Fruit fly (Drosophila melanogaster) whole organism, adult: ENCODE results near the gene CG4653.

Source experiments
- CG12768 ChIP-seq: fragments of 200-800 bp; sonication (Bioruptor generic); optimal IDR thresholded peaks from 2 replicates; lab custom pipeline; 2017; ENCODE audit warnings: missing biosample characterization, missing genetic modification characterization, mild to moderate bottlenecking, moderate library complexity, missing genetic modification reagents
- CG14711 ChIP-seq: fragments of 200-800 bp; sonication (Bioruptor generic); optimal IDR thresholded peaks from 2 replicates; lab custom pipeline; 2018; ENCODE audit warnings: missing biosample characterization, mild to moderate bottlenecking, missing genetic modification characterization, moderate library complexity
- CG1620 ChIP-seq: fragments of 200-800 bp; sonication (Bioruptor generic); optimal IDR thresholded peaks from 2 replicates; lab custom pipeline; 2016; ENCODE audit warnings: missing biosample characterization, missing genetic modification characterization
- CG33017 ChIP-seq: fragments of 200-800 bp; sonication (Bioruptor generic); optimal IDR thresholded peaks from 2 replicates; lab custom pipeline; 2018; ENCODE audit warnings: missing biosample characterization, mild to moderate bottlenecking, missing genetic modification characterization, moderate library complexity
- CG5204 ChIP-seq: fragments of 200-800 bp; sonication (Bioruptor generic); optimal IDR thresholded peaks from 2 replicates; lab custom pipeline; 2016; ENCODE audit warnings: missing biosample characterization, missing genetic modification characterization
- CG7045 ChIP-seq: fragments of 200-800 bp; sonication (Bioruptor generic); optimal IDR thresholded peaks from 2 replicates; lab custom pipeline; 2017; ENCODE audit warnings: missing biosample characterization, mild to moderate bottlenecking, missing genetic modification characterization
- CG7101 ChIP-seq: fragments of 200-800 bp; sonication (Bioruptor generic); optimal IDR thresholded peaks from 2 replicates; lab custom pipeline; 2018; ENCODE audit warnings: missing biosample characterization, mild to moderate bottlenecking, missing genetic modification characterization, moderate library complexity
- Clk ChIP-seq: fragments of 200-800 bp; sonication (Bioruptor generic); optimal IDR thresholded peaks from 2 replicates; lab custom pipeline; 2017; ENCODE audit warnings: missing biosample characterization, missing genetic modification characterization
- Crg-1 ChIP-seq: fragments of 200-800 bp; sonication (Bioruptor generic); optimal IDR thresholded peaks from 2 replicates; lab custom pipeline; 2016; ENCODE audit warnings: missing biosample characterization, missing genetic modification characterization
- Hr96 ChIP-seq: fragments of 200-800 bp; sonication (Bioruptor generic); optimal IDR thresholded peaks from 2 replicates; lab custom pipeline; 2016; ENCODE audit warnings: missing biosample characterization, missing genetic modification characterization
- Mnt ChIP-seq: fragments of 200-800 bp; sonication (Bioruptor generic); optimal IDR thresholded peaks from 2 replicates; lab custom pipeline; 2016; ENCODE audit warnings: missing biosample characterization, mild to moderate bottlenecking, missing genetic modification characterization
- bab1 ChIP-seq: fragments of 200-800 bp; sonication (Bioruptor generic); optimal IDR thresholded peaks from 3 replicates; lab custom pipeline; 2019; ENCODE audit warnings: missing biosample characterization, mild to moderate bottlenecking, missing genetic modification characterization, moderate library complexity
- cic ChIP-seq: fragments of 200-800 bp; sonication (Bioruptor generic); optimal IDR thresholded peaks from 2 replicates; lab custom pipeline; 2017; ENCODE audit warnings: missing biosample characterization, mild to moderate bottlenecking, missing genetic modification characterization, moderate library complexity
- cnc ChIP-seq, 2 experiments: fragments of >200 bp; optimal IDR thresholded peaks; 2 replicates each; lab custom pipeline; 2017
- kay ChIP-seq: fragments of 200-800 bp; sonication (Bioruptor generic); peaks from one replicate; lab custom pipeline; 2016; ENCODE audit warnings: missing biosample characterization, missing genetic modification characterization, borderline replicate concordance
- ovo ChIP-seq: fragments of 200-800 bp; sonication (Bioruptor generic); optimal IDR thresholded peaks from 2 replicates; lab custom pipeline; 2016; ENCODE audit warnings: missing biosample characterization, missing genetic modification characterization
- pad ChIP-seq: fragments of 200-800 bp; sonication (Bioruptor generic); optimal IDR thresholded peaks from 3 replicates; lab custom pipeline; 2017; ENCODE audit warnings: missing biosample characterization, missing genetic modification characterization, mild to moderate bottlenecking, moderate library complexity, missing genetic modification reagents
- tj ChIP-seq: fragments of 200-800 bp; sonication (Bioruptor generic); optimal IDR thresholded peaks from 3 replicates; lab custom pipeline; 2017; ENCODE audit warnings: missing biosample characterization, mild to moderate bottlenecking, missing genetic modification characterization, moderate library complexity
- toe ChIP-seq: fragments of 200-800 bp; sonication (Bioruptor generic); optimal IDR thresholded peaks from 2 replicates; lab custom pipeline; 2016; ENCODE audit warnings: missing biosample characterization, missing genetic modification characterization

Gene CG4653

DNA sequence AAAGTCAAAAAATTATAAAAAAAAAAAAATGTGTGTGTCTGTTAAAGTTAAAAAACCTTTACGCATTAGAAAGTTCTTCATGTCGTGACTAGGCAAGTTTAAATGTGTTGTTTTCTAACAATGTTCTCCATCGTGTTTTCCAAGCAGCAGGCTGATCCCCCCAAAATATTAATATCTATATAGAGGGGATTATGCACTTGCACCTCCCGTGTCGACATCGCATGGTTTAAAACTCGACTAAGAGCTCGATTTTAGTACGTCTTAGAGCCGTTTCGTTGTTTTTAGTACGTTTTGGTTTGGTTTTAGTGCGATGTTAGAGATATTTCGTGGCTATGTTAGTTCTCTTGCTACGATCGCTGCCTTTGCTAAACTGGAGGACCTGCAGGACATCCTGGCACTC, 49.2 kb downstream of the CG4653 start:
- TF ChIP-seq CG1620 (no peak), CG7045 (GFP tag; lab: Kevin White, UChicago) (no peak), cic (GFP tag; lab: Kevin White, UChicago) (no peak), CG5204 (GFP tag; lab: Kevin White, UChicago) (no peak), cnc (optimal IDR thresholded peaks at IDR 0.05; lab: Kevin White, UChicago) (no peak), Mnt (GFP tag; lab: Kevin White, UChicago) (no peak), Hr96 (no peak), CG14711 (tag; lab: Kevin White, UChicago) (no peak), CG7101 (tag; lab: Kevin White, UChicago) (no peak), tj (no peak), kay (GFP tag; lab: Kevin White, UChicago) (no peak), CG12768 (GFP tag; lab: Kevin White, UChicago) (no peak), bab1 (GFP tag; lab: Kevin White, UChicago) (no peak), ovo (GFP tag; lab: Kevin White, UChicago) (no peak), toe (no peak), CG33017 (no peak), Crg-1 (GFP tag; lab: Kevin White, UChicago) (no peak), pad (GFP tag; lab: Kevin White, UChicago) (no peak), Clk (GFP tag; lab: Kevin White, UChicago) (no peak)
